Fruit fly (Drosophila melanogaster): ENCODE measurements around the gene para.
A peak's percentile ranks its signal among the peaks of the same experiment; 100 is the strongest.

para gene

dm6 chrX:16421899-16422412 is 110.9 kb downstream of the para start, which contains the start of gene AnxB11 (continued):
- TF ChIP-seq CG1647 (GFP tag; optimal IDR thresholded peaks at IDR 0.05) = no peak
- TF ChIP-seq CG13123 (GFP tag; optimal IDR thresholded peaks at IDR 0.05) = no peak
- TF ChIP-seq Meics (GFP tag; optimal IDR thresholded peaks at IDR 0.05) = no peak
- TF ChIP-seq CG3838 (GFP tag; optimal IDR thresholded peaks at IDR 0.05) = no peak
- TF ChIP-seq Neu2 (GFP tag; optimal IDR thresholded peaks at IDR 0.05; ENCODE audit: borderline replicate concordance) = no peak
- peak in 1 of 2 experiments; percentile 82 for TF ChIP-seq insv (GFP tag; optimal IDR thresholded peaks at IDR 0.05)
- no peak for TF ChIP-seq CG10274 (GFP tag; optimal IDR thresholded peaks at IDR 0.05)
- TF ChIP-seq CG12769 (tag; optimal IDR thresholded peaks at IDR 0.05) = peak; percentile 24
- no peak for TF ChIP-seq ewg (GFP tag; optimal IDR thresholded peaks at IDR 0.05)
- TF ChIP-seq vvl (GFP tag; IDR thresholded peaks at IDR 0.05) = no peak
- TF ChIP-seq ERR (GFP tag; optimal IDR thresholded peaks at IDR 0.05) = no peak
- TF ChIP-seq CG9727 (GFP tag; optimal IDR thresholded peaks at IDR 0.05) = no peak
- peak; percentile 58 for TF ChIP-seq Bgb (GFP tag; IDR thresholded peaks at IDR 0.05; ENCODE audit: partially characterized antibody)
- peak; percentile 33; the same call in 2 of the 3 replicates for TF ChIP-seq vnd (GFP tag; IDR thresholded peaks at IDR 0.05; ENCODE audit: partially characterized antibody)
- no peak for TF ChIP-seq grn (GFP tag; optimal IDR thresholded peaks at IDR 0.05)
- TF ChIP-seq Camta (GFP tag; optimal IDR thresholded peaks at IDR 0.05) = no peak
- TF ChIP-seq Sry-δ (GFP tag; optimal IDR thresholded peaks at IDR 0.05) = no peak
- no peak for TF ChIP-seq ems (GFP tag; optimal IDR thresholded peaks at IDR 0.05)
- TF ChIP-seq tup (GFP tag; optimal IDR thresholded peaks at IDR 0.05) = no peak
- no peak for TF ChIP-seq fd3F (GFP tag; optimal IDR thresholded peaks at IDR 0.05)
- peak; percentile 11 for TF ChIP-seq lbe (GFP tag; optimal IDR thresholded peaks at IDR 0.05)
- no peak for TF ChIP-seq Sox102F (GFP tag; optimal IDR thresholded peaks at IDR 0.05)
- no peak for TF ChIP-seq Xrp1 (GFP tag; IDR thresholded peaks at IDR 0.05)
- TF ChIP-seq CrebB (tag; optimal IDR thresholded peaks at IDR 0.05) = no peak
- TF ChIP-seq CG17328 (GFP tag; IDR thresholded peaks at IDR 0.05) = no peak
- TF ChIP-seq ci (GFP tag; IDR thresholded peaks at IDR 0.05) = no peak
- TF ChIP-seq CG14050 (GFP tag; IDR thresholded peaks at IDR 0.05) = no peak
- no peak for TF ChIP-seq BEAF-32 (GFP tag; optimal IDR thresholded peaks at IDR 0.05)
- TF ChIP-seq sqz (GFP tag; optimal IDR thresholded peaks at IDR 0.05) = no peak
- TF ChIP-seq Med (GFP tag) = peak; percentile 76
- TF ChIP-seq CG14014 (GFP tag; IDR thresholded peaks at IDR 0.05) = no peak
- peak; percentile 45; the same call in 2 of the 3 replicates for TF ChIP-seq CG34224 (GFP tag; IDR thresholded peaks at IDR 0.05; ENCODE audit: partially characterized antibody)
- no peak for TF ChIP-seq knrl (GFP tag; IDR thresholded peaks at IDR 0.05; ENCODE audit: partially characterized antibody)
- TF ChIP-seq gsb-n (tag; optimal IDR thresholded peaks at IDR 0.05) = no peak
- TF ChIP-seq CG4820 (GFP tag; optimal IDR thresholded peaks at IDR 0.05) = no peak
- TF ChIP-seq Hr39 (optimal IDR thresholded peaks at IDR 0.05) = no peak
- peak; percentile 88 for TF ChIP-seq CG7928 (GFP tag; optimal IDR thresholded peaks at IDR 0.05)
- TF ChIP-seq zf30C (GFP tag; optimal IDR thresholded peaks at IDR 0.05) = no peak
- TF ChIP-seq CG8290 (GFP tag; optimal IDR thresholded peaks at IDR 0.05) = no peak
- peak in 1 of 2 experiments; percentile 14 for TF ChIP-seq CG8290 (tag; optimal IDR thresholded peaks at IDR 0.05)
- TF ChIP-seq CG8281 (tag; optimal IDR thresholded peaks at IDR 0.05) = no peak
- TF ChIP-seq CG10321 (GFP tag; IDR thresholded peaks at IDR 0.05) = no peak
- TF ChIP-seq az2 (GFP tag; optimal IDR thresholded peaks at IDR 0.05) = no peak
- no peak for TF ChIP-seq H15 (GFP tag; IDR thresholded peaks at IDR 0.05)
- TF ChIP-seq CG10366 (GFP tag; IDR thresholded peaks at IDR 0.05) = no peak
- TF ChIP-seq CG2678 (tag; optimal IDR thresholded peaks at IDR 0.05) = no peak
- no peak for TF ChIP-seq chm (GFP tag; IDR thresholded peaks at IDR 0.05)
- TF ChIP-seq klu (GFP tag; IDR thresholded peaks at IDR 0.05) = no peak
- TF ChIP-seq ftz-f1 (GFP tag; optimal IDR thresholded peaks at IDR 0.05) = no peak
- peak; percentile 74 for TF ChIP-seq Jarid2 (GFP tag; optimal IDR thresholded peaks at IDR 0.05)
- no peak for TF ChIP-seq pnt (GFP tag; optimal IDR thresholded peaks at IDR 0.05)
- TF ChIP-seq Tbp (GFP tag; optimal IDR thresholded peaks at IDR 0.05) = no peak

All from whole organism, embryonic.